Fruit fly (Drosophila melanogaster) whole organism, wandering third instar larva: ENCODE results near the gene CG43136.

Experiments
- Abd-B ChIP-seq: fragments of >200 bp; optimal IDR thresholded peaks from 2 replicates; lab custom pipeline; 2017; ENCODE audit warnings: missing biosample characterization, missing genetic modification characterization
- CG32264 ChIP-seq: fragments of 200-800 bp; sonication (Bioruptor generic); optimal IDR thresholded peaks from 2 replicates; lab custom pipeline; 2016; ENCODE audit warnings: missing biosample characterization, missing genetic modification characterization
- CG9705 ChIP-seq: fragments of 200-800 bp; sonication (Bioruptor generic); optimal IDR thresholded peaks from 2 replicates; lab custom pipeline; 2018; ENCODE audit warnings: missing biosample characterization, mild to moderate bottlenecking, missing genetic modification characterization
- CrebA ChIP-seq: fragments of 200-800 bp; sonication (Bioruptor generic); optimal IDR thresholded peaks from 2 replicates; lab custom pipeline; 2016; ENCODE audit warnings: missing biosample characterization, mild to moderate bottlenecking, missing genetic modification characterization, borderline replicate concordance
- Dfd ChIP-seq: fragments of >200 bp; optimal IDR thresholded peaks from 2 replicates; lab custom pipeline; 2017; ENCODE audit warnings: missing biosample characterization, missing genetic modification characterization
- Dif ChIP-seq: fragments of 200-275, 200-300 bp; sonication (Bioruptor generic); optimal IDR thresholded peaks from 2 replicates; lab custom pipeline; 2018; ENCODE audit warnings: missing biosample characterization, missing genetic modification characterization; ENCODE audit not compliant: partially characterized antibody
- GATAd ChIP-seq: sonication (Bioruptor generic); optimal IDR thresholded peaks from 2 replicates; lab custom pipeline; 2016; ENCODE audit warnings: missing biosample characterization, missing genetic modification characterization
- HLH106 ChIP-seq: fragments of 200-800 bp; optimal IDR thresholded peaks from 3 replicates; lab custom pipeline; 2019; ENCODE audit warnings: missing biosample characterization, mild to moderate bottlenecking, missing genetic modification characterization, moderate library complexity
- Hnf4 ChIP-seq: fragments of 200-800 bp; sonication (Bioruptor generic); optimal IDR thresholded peaks from 2 replicates; lab custom pipeline; 2016; ENCODE audit warnings: missing biosample characterization, mild to moderate bottlenecking, missing genetic modification characterization
- Hr78 ChIP-seq: fragments of >200 bp; optimal IDR thresholded peaks from 2 replicates; lab custom pipeline; 2017; ENCODE audit warnings: missing biosample characterization, missing genetic modification characterization
- Hr83 ChIP-seq: fragments of 200-300 bp; sonication (Bioruptor generic); optimal IDR thresholded peaks from 2 replicates; lab custom pipeline; 2016; ENCODE audit warnings: missing biosample characterization, mild to moderate bottlenecking, missing genetic modification characterization, moderate library complexity; ENCODE audit not compliant: poor library complexity, severe bottlenecking
- Jra ChIP-seq: sonication (Bioruptor generic); optimal IDR thresholded peaks from 2 replicates; lab custom pipeline; 2016; ENCODE audit warnings: missing biosample characterization, missing genetic modification characterization
- Mio ChIP-seq: sonication (Bioruptor generic); optimal IDR thresholded peaks from 2 replicates; lab custom pipeline; 2016; ENCODE audit warnings: missing biosample characterization, missing genetic modification characterization
- Myc ChIP-seq: fragments of >200 bp; optimal IDR thresholded peaks from 2 replicates; lab custom pipeline; 2017
- N ChIP-seq: fragments of >200 bp; optimal IDR thresholded peaks from 2 replicates; lab custom pipeline; 2018; ENCODE audit warnings: missing biosample characterization, missing external identifiers, missing genetic modification characterization
- OdsH ChIP-seq: fragments of 200-800 bp; sonication (Bioruptor generic); optimal IDR thresholded peaks from 2 replicates; lab custom pipeline; 2016; ENCODE audit warnings: missing biosample characterization, mild to moderate bottlenecking, missing genetic modification characterization
- Rel ChIP-seq, 2 experiments: fragments of 200-800 bp; sonication (Bioruptor generic) in 1 of 2; optimal IDR thresholded peaks; 2 replicates in 1 of 2; 3 replicates in 1 of 2; lab custom pipeline; 2016 to 2019; ENCODE audit warnings: mild to moderate bottlenecking in 2 of 2, missing biosample characterization in 2 of 2, missing genetic modification characterization in 2 of 2, moderate library complexity in 1 of 2
- Sp1 ChIP-seq: fragments of 200-800 bp; sonication (Bioruptor generic); optimal IDR thresholded peaks from 3 replicates; lab custom pipeline; 2019; ENCODE audit warnings: missing biosample characterization, mild to moderate bottlenecking, missing genetic modification characterization, moderate library complexity
- Vsx2 ChIP-seq: fragments of 200-300, 225-300 bp; sonication (Bioruptor generic); optimal IDR thresholded peaks from 2 replicates; lab custom pipeline; 2018; ENCODE audit warnings: missing biosample characterization, missing genetic modification characterization; ENCODE audit not compliant: partially characterized antibody
- br ChIP-seq: fragments of 200-800 bp; sonication (Bioruptor generic); optimal IDR thresholded peaks from 2 replicates; lab custom pipeline; 2016; ENCODE audit warnings: missing biosample characterization, missing genetic modification characterization
- brk ChIP-seq: fragments of 200-800 bp; sonication (Bioruptor generic); optimal IDR thresholded peaks from 2 replicates; lab custom pipeline; 2016; ENCODE audit warnings: missing biosample characterization, mild to moderate bottlenecking, missing genetic modification characterization
- dl ChIP-seq, 2 experiments: fragments of 175-275, 200-275 bp in 1 of 2; fragments of 200-275 bp in 1 of 2; sonication (Bioruptor generic); optimal IDR thresholded peaks; lab custom pipeline; 2018; ENCODE audit warnings: mild to moderate bottlenecking in 2 of 2, missing biosample characterization in 2 of 2, missing genetic modification characterization in 2 of 2, moderate library complexity in 2 of 2; ENCODE audit not compliant: partially characterized antibody in 2 of 2, insufficient read depth in 1 of 2
- dmrt93B ChIP-seq: fragments of 200-800 bp; sonication (Bioruptor generic); optimal IDR thresholded peaks from 2 replicates; lab custom pipeline; 2018; ENCODE audit warnings: missing biosample characterization, mild to moderate bottlenecking, missing genetic modification characterization
- dsf ChIP-seq: sonication (Bioruptor generic); optimal IDR thresholded peaks from 2 replicates; lab custom pipeline; 2016; ENCODE audit warnings: missing biosample characterization, missing genetic modification characterization, borderline replicate concordance
- ey ChIP-seq: fragments of 200-800 bp; sonication (Bioruptor generic); optimal IDR thresholded peaks from 2 replicates; lab custom pipeline; 2016; ENCODE audit warnings: missing biosample characterization, missing genetic modification characterization
- foxo ChIP-seq, 2 experiments: fragments of 200-800 bp; sonication (Bioruptor generic); optimal IDR thresholded peaks; 2 replicates in 1 of 2; 3 replicates in 1 of 2; lab custom pipeline; 2016 to 2017; ENCODE audit warnings: missing biosample characterization in 2 of 2, missing genetic modification characterization in 2 of 2
- fru ChIP-seq: fragments of 200-800 bp; sonication (Bioruptor generic); optimal IDR thresholded peaks from 3 replicates; lab custom pipeline; 2016; ENCODE audit warnings: missing biosample characterization, mild to moderate bottlenecking, missing genetic modification characterization
- h ChIP-seq: fragments of 200-800 bp; sonication (Bioruptor generic); optimal IDR thresholded peaks from 3 replicates; lab custom pipeline; 2016; ENCODE audit warnings: missing biosample characterization, mild to moderate bottlenecking, missing genetic modification characterization
- jim ChIP-seq: fragments of 175-275, 200-325 bp; sonication (Bioruptor generic); optimal IDR thresholded peaks from 2 replicates; lab custom pipeline; 2016; ENCODE audit warnings: missing biosample characterization, mild to moderate bottlenecking, missing genetic modification characterization
- lola ChIP-seq: fragments of >200 bp; optimal IDR thresholded peaks from 2 replicates; lab custom pipeline; 2017; ENCODE audit warnings: missing biosample characterization, missing genetic modification characterization
- pan ChIP-seq: fragments of >200 bp; optimal IDR thresholded peaks from 2 replicates; lab custom pipeline; 2017
- psq ChIP-seq: fragments of 200-800 bp; sonication (Bioruptor generic); optimal IDR thresholded peaks from 3 replicates; lab custom pipeline; 2017; ENCODE audit warnings: missing biosample characterization, mild to moderate bottlenecking, missing genetic modification characterization, moderate library complexity
- rgr ChIP-seq: fragments of 200-800 bp; sonication (Bioruptor generic); optimal IDR thresholded peaks from 3 replicates; lab custom pipeline; 2016; ENCODE audit warnings: missing biosample characterization, mild to moderate bottlenecking, missing genetic modification characterization
- sage ChIP-seq: fragments of 200-800 bp; sonication (Bioruptor generic); optimal IDR thresholded peaks from 2 replicates; lab custom pipeline; 2016; ENCODE audit warnings: missing biosample characterization, mild to moderate bottlenecking, missing genetic modification characterization
- sv ChIP-seq: fragments of 200-800 bp; sonication (Bioruptor generic); optimal IDR thresholded peaks from 3 replicates; lab custom pipeline; 2016; ENCODE audit warnings: missing biosample characterization, missing genetic modification characterization
- tai ChIP-seq: sonication (Bioruptor generic); optimal IDR thresholded peaks from 2 replicates; lab custom pipeline; 2016; ENCODE audit warnings: missing biosample characterization, missing genetic modification characterization
- usp ChIP-seq: fragments of >200 bp; optimal IDR thresholded peaks from 2 replicates; lab custom pipeline; 2017; ENCODE audit warnings: missing biosample characterization, missing genetic modification characterization
- woc ChIP-seq: sonication (Bioruptor generic); optimal IDR thresholded peaks from 2 replicates; lab custom pipeline; 2016; ENCODE audit warnings: missing biosample characterization, mild to moderate bottlenecking, missing genetic modification characterization

Gene CG43136

dm6 chrX:5893165-5893564 is 39.6 kb downstream of the CG43136 start:
- no peak for TF ChIP-seq dmrt93B
- TF ChIP-seq rgr = no peak
- TF ChIP-seq usp = no peak
- no peak for TF ChIP-seq CG32264 (GFP tag; lab: Kevin White, UChicago)
- TF ChIP-seq h (GFP tag; lab: Kevin White, UChicago) = no peak
- no peak for TF ChIP-seq Jra (GFP tag; lab: Kevin White, UChicago)
- no peak for TF ChIP-seq Hnf4 (GFP tag; lab: Kevin White, UChicago)

dm6 chrX:5894529-5895487 is 41.2 kb downstream of the CG43136 start:
- TF ChIP-seq pan (lab: Kevin White, UChicago) (no peak), psq (GFP tag; lab: Kevin White, UChicago) (no peak), HLH106 (peak; percentile 14), woc (GFP tag; lab: Kevin White, UChicago) (peak; percentile 19), Hnf4 (GFP tag; lab: Kevin White, UChicago) (peak; percentile 7), fru (peak; percentile 5), foxo (GFP tag; optimal IDR thresholded peaks at IDR 0.05; lab: Kevin White, UChicago) (peak in 1 of 2 experiments; percentile 20)

dm6 chrX:5895821-5896550 is 42.4 kb downstream of the CG43136 start:
- peak; percentile 91 for TF ChIP-seq CG32264 (GFP tag; lab: Kevin White, UChicago)
- TF ChIP-seq Abd-B (GFP tag; lab: Kevin White, UChicago) = no peak
- TF ChIP-seq dmrt93B = peak; percentile 93
- peak; percentile 94 for TF ChIP-seq OdsH (GFP tag; lab: Kevin White, UChicago)
- peak; percentile 76 to 95 for TF ChIP-seq foxo (GFP tag; optimal IDR thresholded peaks at IDR 0.05; lab: Kevin White, UChicago)
- no peak for TF ChIP-seq pan (lab: Kevin White, UChicago)
- TF ChIP-seq ey (GFP tag; lab: Kevin White, UChicago) = peak; percentile 97
- peak; percentile 92 for TF ChIP-seq sage (GFP tag; lab: Kevin White, UChicago)
- TF ChIP-seq brk (GFP tag; lab: Kevin White, UChicago) = peak; percentile 87
- peak; percentile 48 for TF ChIP-seq Rel (GFP tag; optimal IDR thresholded peaks at IDR 0.05; lab: Kevin White, UChicago)
- peak; percentile 79 for TF ChIP-seq Rel (tag; optimal IDR thresholded peaks at IDR 0.05; lab: Kevin White, UChicago)
- TF ChIP-seq HLH106 = peak; percentile 94
- peak; percentile 93 for TF ChIP-seq Jra (GFP tag; lab: Kevin White, UChicago)
- peak; percentile 96 for TF ChIP-seq Sp1
- TF ChIP-seq sv (GFP tag; lab: Kevin White, UChicago) = peak; percentile 81
- no peak for TF ChIP-seq Myc
- TF ChIP-seq Mio (GFP tag; lab: Kevin White, UChicago) = peak; percentile 84
- TF ChIP-seq br (GFP tag; lab: Kevin White, UChicago) = peak; percentile 97
- TF ChIP-seq Hnf4 (GFP tag; lab: Kevin White, UChicago) = peak; percentile 98
- peak; percentile 97 for TF ChIP-seq woc (GFP tag; lab: Kevin White, UChicago)
- TF ChIP-seq Hr78 (GFP tag; lab: Kevin White, UChicago) = no peak
- TF ChIP-seq jim (GFP tag; lab: Kevin White, UChicago) = peak; percentile 81
- TF ChIP-seq CrebA (GFP tag; lab: Kevin White, UChicago) = peak; percentile 75
- TF ChIP-seq lola (GFP tag; lab: Kevin White, UChicago) = no peak
- TF ChIP-seq dsf = peak; percentile 78
- TF ChIP-seq psq (GFP tag; lab: Kevin White, UChicago) = peak; percentile 92
- TF ChIP-seq Vsx2 (GFP tag; lab: Kevin White, UChicago) = no peak
- peak; percentile 89 for TF ChIP-seq CG9705
- peak; percentile 93 for TF ChIP-seq Hr83 (GFP tag; lab: Kevin White, UChicago)
- peak; percentile 84 for TF ChIP-seq GATAd (GFP tag; lab: Kevin White, UChicago)
- TF ChIP-seq rgr = peak; percentile 95
- TF ChIP-seq tai (GFP tag; lab: Kevin White, UChicago) = peak; percentile 96
- TF ChIP-seq Dfd (GFP tag; lab: Kevin White, UChicago) = no peak
- no peak for TF ChIP-seq N (GFP tag; lab: Kevin White, UChicago)
- TF ChIP-seq h (GFP tag; lab: Kevin White, UChicago) = peak; percentile 97
- no peak for TF ChIP-seq usp
- TF ChIP-seq Dif = no peak
- peak; percentile 95 for TF ChIP-seq fru
- TF ChIP-seq dl (GFP tag; optimal IDR thresholded peaks at IDR 0.05; lab: Kevin White, UChicago; ENCODE audit: insufficient read depth in 1 of 2, partially characterized antibody in 2 of 2) = no peak
